Worm (Caenorhabditis elegans) whole organism, L1 larva: ENCODE results near the gene pgp-10.

Source experiments
- C04F5.9 ChIP-seq: sonication (generic microtip); optimal IDR thresholded peaks from 2 replicates; lab custom pipeline; 2016; ENCODE audit warnings: missing genetic modification characterization, missing compliant biosample characterization
- F16B12.6 ChIP-seq: fragments of 150-350 bp; optimal IDR thresholded peaks from 2 replicates; lab custom pipeline; 2014; ENCODE audit warnings: missing biosample characterization, missing genetic modification characterization
- Y116A8C.19 ChIP-seq: sonication (generic microtip); optimal IDR thresholded peaks from 2 replicates; lab custom pipeline; 2016; ENCODE audit warnings: missing compliant biosample characterization, missing genetic modification characterization, borderline replicate concordance
- ama-1 ChIP-seq: fragments of 150-350 bp; optimal IDR thresholded peaks from 2 replicates; lab custom pipeline; 2014
- blmp-1 ChIP-seq: fragments of 150-350 bp; optimal IDR thresholded peaks from 2 replicates; lab custom pipeline; 2014; ENCODE audit warnings: missing biosample characterization, missing genetic modification characterization
- ceh-82 ChIP-seq, 3 experiments: fragments of 150-350 bp in 1 of 3; sonication (generic microtip) in 2 of 3; optimal IDR thresholded peaks; 2 replicates each; lab custom pipeline; 2014 to 2017; ENCODE audit warnings: missing biosample characterization in 3 of 3, missing genetic modification characterization in 3 of 3
- ceh-88 ChIP-seq: fragments of 200-800 bp; sonication (Bioruptor generic); IDR thresholded peaks from 2 replicates; pipeline ENCODE4 v1.3.6; 2022; ENCODE audit warnings: missing genetic modification characterization, missing compliant biosample characterization
- ces-1 ChIP-seq: fragments of 150-350 bp; optimal IDR thresholded peaks from 2 replicates; lab custom pipeline; 2014; ENCODE audit warnings: missing biosample characterization, missing genetic modification reagents, missing genetic modification characterization
- dsc-1 ChIP-seq: sonication (generic microtip); optimal IDR thresholded peaks from 2 replicates; lab custom pipeline; 2016; ENCODE audit warnings: mild to moderate bottlenecking, missing genetic modification characterization, missing compliant biosample characterization
- efl-1 ChIP-seq, 4 experiments: fragments of 150-350 bp; optimal IDR thresholded peaks in 3 of 4; peaks in 1 of 4; 1 replicate in 1 of 4; 2 replicates in 3 of 4; lab custom pipeline; 2014; ENCODE audit warnings: missing biosample characterization in 2 of 4, missing genetic modification characterization in 2 of 4, missing genetic modification reagents in 2 of 4
- efl-3 ChIP-seq: fragments of 200-800 bp; sonication (Bioruptor generic); optimal IDR thresholded peaks from 2 replicates; lab custom pipeline; 2018; ENCODE audit warnings: mild to moderate bottlenecking, missing genetic modification characterization, missing compliant biosample characterization
- egl-13 ChIP-seq: sonication (generic microtip); optimal IDR thresholded peaks from 2 replicates; lab custom pipeline; 2016; ENCODE audit warnings: missing genotype, missing genetic modification reagents, missing genetic modification characterization, missing compliant biosample characterization
- egl-27 ChIP-seq, 2 experiments: fragments of 150-350 bp in 1 of 2; sonication (generic microtip); optimal IDR thresholded peaks; 3 replicates each; lab custom pipeline; 2017 to 2018; ENCODE audit warnings: missing biosample characterization in 2 of 2, missing genetic modification characterization in 2 of 2, missing genetic modification reagents in 2 of 2
- elt-3 ChIP-seq, 6 experiments: fragments of 150-350 bp in 1 of 6; sonication (generic microtip); optimal IDR thresholded peaks; 2 replicates each; lab custom pipeline; 2017 to 2018; ENCODE audit warnings: missing biosample characterization in 6 of 6, missing genetic modification characterization in 6 of 6, inconsistent platforms in 1 of 6
- ets-5 ChIP-seq: fragments of 200-800 bp; sonication (Bioruptor generic); IDR thresholded peaks from 2 replicates; pipeline ENCODE4 v1.3.6; 2022; ENCODE audit warnings: missing genetic modification characterization, missing compliant biosample characterization
- grh-1 ChIP-seq: fragments of 200-800 bp; sonication (Bioruptor generic); IDR thresholded peaks from 2 replicates; pipeline ENCODE4 v1.3.6; 2022; ENCODE audit warnings: missing genetic modification reagents, missing genetic modification characterization, missing compliant biosample characterization
- hlh-4 ChIP-seq: sonication (generic microtip); optimal IDR thresholded peaks from 2 replicates; lab custom pipeline; 2016; ENCODE audit warnings: mild to moderate bottlenecking, missing genetic modification characterization, missing compliant biosample characterization
- hpl-2 ChIP-seq: fragments of 150-350 bp; optimal IDR thresholded peaks from 2 replicates; lab custom pipeline; 2014; ENCODE audit warnings: missing biosample characterization, missing genetic modification reagents, missing genetic modification characterization
- lin-13 ChIP-seq: fragments of 150-350 bp; optimal IDR thresholded peaks from 2 replicates; lab custom pipeline; 2014; ENCODE audit warnings: missing biosample characterization, missing genetic modification reagents, missing genetic modification characterization
- lin-14 ChIP-seq: fragments of 200-800 bp; sonication (Bioruptor generic); optimal IDR thresholded peaks from 2 replicates; lab custom pipeline; 2018; ENCODE audit warnings: mild to moderate bottlenecking, missing genetic modification characterization, moderate library complexity, missing compliant biosample characterization
- lin-15B ChIP-seq: fragments of 150-350 bp; sonication (generic microtip); optimal IDR thresholded peaks from 3 replicates; lab custom pipeline; 2014; ENCODE audit warnings: missing biosample characterization, missing genetic modification characterization
- lin-35 ChIP-seq, 2 experiments: fragments of 150-350 bp; optimal IDR thresholded peaks; 2 replicates each; lab custom pipeline; 2014; ENCODE audit warnings: missing biosample characterization in 2 of 2, missing genetic modification characterization in 2 of 2, missing genetic modification reagents in 2 of 2
- lin-39 ChIP-seq: fragments of 150-350 bp; optimal IDR thresholded peaks from 2 replicates; lab custom pipeline; 2014; ENCODE audit warnings: missing biosample characterization, missing genetic modification reagents, missing genetic modification characterization
- lir-3 ChIP-seq: sonication (generic microtip); optimal IDR thresholded peaks from 2 replicates; lab custom pipeline; 2016; ENCODE audit warnings: mild to moderate bottlenecking, missing genetic modification characterization, moderate library complexity, missing compliant biosample characterization; ENCODE audit not compliant: poor library complexity
- lsy-2 ChIP-seq, 2 experiments: fragments of 150-350 bp; optimal IDR thresholded peaks; 2 replicates each; lab custom pipeline; 2014; ENCODE audit warnings: missing biosample characterization in 2 of 2, missing genetic modification characterization in 2 of 2
- mdl-1 ChIP-seq, 2 experiments: fragments of 150-350 bp; optimal IDR thresholded peaks; 2 replicates each; lab custom pipeline; 2014 to 2017; ENCODE audit warnings: missing biosample characterization in 2 of 2, missing genetic modification characterization in 2 of 2, inconsistent platforms in 1 of 2
- mef-2 ChIP-seq: fragments of 150-350 bp; optimal IDR thresholded peaks from 2 replicates; lab custom pipeline; 2014; ENCODE audit warnings: missing biosample characterization, missing genetic modification characterization
- mep-1 ChIP-seq: fragments of 150-350 bp; optimal IDR thresholded peaks from 2 replicates; lab custom pipeline; 2014; ENCODE audit warnings: missing biosample characterization, missing genetic modification characterization
- nhr-11 ChIP-seq: fragments of 150-350 bp; optimal IDR thresholded peaks from 2 replicates; lab custom pipeline; 2014; ENCODE audit warnings: missing biosample characterization, missing genetic modification characterization
- nhr-12 ChIP-seq: sonication (generic microtip); optimal IDR thresholded peaks from 2 replicates; lab custom pipeline; 2017; ENCODE audit warnings: missing biosample characterization, missing genetic modification characterization
- nhr-19 ChIP-seq: fragments of 200-800 bp; sonication (Bioruptor generic); conservative IDR thresholded peaks from 2 replicates; pipeline ENCODE4 v1.3.6; 2022; ENCODE audit warnings: missing genetic modification characterization, missing compliant biosample characterization
- nhr-28 ChIP-seq: fragments of 150-350 bp; optimal IDR thresholded peaks from 2 replicates; lab custom pipeline; 2014; ENCODE audit warnings: missing biosample characterization, missing genetic modification characterization
- nhr-71 ChIP-seq: sonication (generic microtip); optimal IDR thresholded peaks from 2 replicates; lab custom pipeline; 2016; ENCODE audit warnings: mild to moderate bottlenecking, missing genetic modification characterization, moderate library complexity, missing compliant biosample characterization
- nhr-76 ChIP-seq: sonication (generic microtip); optimal IDR thresholded peaks from 2 replicates; lab custom pipeline; 2017; ENCODE audit warnings: missing biosample characterization, missing genetic modification characterization
- nhr-77 ChIP-seq: fragments of 150-350 bp; optimal IDR thresholded peaks from 2 replicates; lab custom pipeline; 2014; ENCODE audit warnings: missing biosample characterization, missing genetic modification characterization
- nhr-85 ChIP-seq: sonication (generic microtip); peaks from one replicate; lab custom pipeline; 2016; ENCODE audit warnings: missing genetic modification characterization, inconsistent platforms, missing compliant biosample characterization
- pqm-1 ChIP-seq: sonication (generic microtip); optimal IDR thresholded peaks from 3 replicates; lab custom pipeline; 2017; ENCODE audit warnings: missing biosample characterization, missing genetic modification characterization
- skn-1 ChIP-seq: fragments of 150-350 bp; optimal IDR thresholded peaks from 2 replicates; lab custom pipeline; 2014; ENCODE audit warnings: missing biosample characterization, missing genetic modification characterization
- snu-23 ChIP-seq: sonication (generic microtip); optimal IDR thresholded peaks from 2 replicates; lab custom pipeline; 2016; ENCODE audit warnings: missing genetic modification characterization, missing compliant biosample characterization
- sox-4 ChIP-seq: sonication (generic microtip); optimal IDR thresholded peaks from 2 replicates; lab custom pipeline; 2016; ENCODE audit warnings: missing genetic modification characterization, missing compliant biosample characterization
- ztf-4 ChIP-seq: fragments of 150-350 bp; optimal IDR thresholded peaks from 2 replicates; lab custom pipeline; 2014; ENCODE audit warnings: missing biosample characterization, missing genetic modification characterization

Gene pgp-10

DNA sequence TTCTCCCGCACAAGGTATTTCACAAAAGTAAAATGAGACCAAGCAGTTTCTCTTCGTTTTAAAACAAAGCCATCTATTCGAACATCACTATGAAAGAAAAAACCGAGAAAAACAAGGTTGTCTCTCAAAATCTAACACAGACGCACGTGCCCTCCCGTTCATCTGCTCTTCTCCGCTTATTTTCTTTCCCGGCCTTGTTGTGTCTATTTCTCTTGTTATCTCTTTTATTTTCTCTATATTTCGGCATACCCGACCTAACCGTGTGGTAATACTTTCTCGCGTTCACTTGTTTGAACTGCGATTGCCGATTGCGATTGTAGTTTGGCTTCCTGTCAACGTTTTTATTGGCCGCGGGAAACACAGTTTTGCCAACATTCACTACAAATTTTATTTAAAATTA, 29.4 kb upstream of the pgp-10 start:
- TF ChIP-seq ces-1 (GFP tag; lab: Kevin White, UChicago) (no peak), lin-35 (GFP tag; optimal IDR thresholded peaks at IDR 0.05; lab: Kevin White, UChicago) (peak in 1 of 2 experiments; percentile 24), egl-27 (tag; optimal IDR thresholded peaks at IDR 0.05; lab: Kevin White, UChicago) (no peak), skn-1 (tag; lab: Kevin White, UChicago) (peak; percentile 14), snu-23 (GFP tag; lab: Kevin White, UChicago) (peak; percentile 11), nhr-71 (tag; lab: Kevin White, UChicago) (peak; percentile 11), nhr-85 (no peak), blmp-1 (tag; lab: Kevin White, UChicago) (peak; percentile 86), lsy-2 (tag; optimal IDR thresholded peaks at IDR 0.05; lab: Kevin White, UChicago) (peak in 1 of 2 experiments; percentile 5), ceh-88 (no peak), lir-3 (no peak), nhr-77 (tag; lab: Kevin White, UChicago) (no peak), nhr-12 (tag; lab: Kevin White, UChicago) (no peak), lin-39 (no peak), ets-5 (no peak), C04F5.9 (tag; lab: Kevin White, UChicago) (no peak), lin-13 (no peak), mdl-1 (tag; optimal IDR thresholded peaks at IDR 0.05; lab: Kevin White, UChicago) (peak in 1 of 2 experiments; percentile 77), sox-4 (tag; lab: Kevin White, UChicago) (no peak), elt-3 (tag; optimal IDR thresholded peaks at IDR 0.05; lab: Kevin White, UChicago) (peak in 1 of 6 experiments; percentile 11), dsc-1 (no peak), lin-15B (no peak), hlh-4 (tag; lab: Kevin White, UChicago) (no peak), nhr-11 (tag; lab: Kevin White, UChicago) (no peak), efl-3 (GFP tag; lab: Kevin White, UChicago) (no peak), lin-14 (GFP tag; lab: Kevin White, UChicago) (peak; percentile 85), efl-1 (optimal IDR thresholded peaks at IDR 0.05; lab: Kevin White, UChicago) (no peak), efl-1 (GFP tag; optimal IDR thresholded peaks at IDR 0.05 in 1 of 2; lab: Kevin White, UChicago) (peak in 1 of 2 experiments; percentile 49), ceh-82 (tag; optimal IDR thresholded peaks at IDR 0.05; lab: Kevin White, UChicago) (no peak), mep-1 (tag; lab: Kevin White, UChicago) (peak; percentile 17), nhr-19 (no peak), nhr-28 (tag; lab: Kevin White, UChicago) (no peak), ztf-4 (tag; lab: Kevin White, UChicago) (no peak)

- no peak for TF ChIP-seq egl-13 (tag; lab: Kevin White, UChicago)
- TF ChIP-seq blmp-1 (tag; lab: Kevin White, UChicago), result no peak
- no peak for TF ChIP-seq F16B12.6
- no peak for TF ChIP-seq lir-3
- TF ChIP-seq pqm-1, result no peak
- no peak for TF ChIP-seq lin-13
- TF ChIP-seq efl-1 (optimal IDR thresholded peaks at IDR 0.05; lab: Kevin White, UChicago), result no peak
- TF ChIP-seq efl-1 (GFP tag; optimal IDR thresholded peaks at IDR 0.05 in 1 of 2; lab: Kevin White, UChicago), result no peak
- no peak for TF ChIP-seq Y116A8C.19 (tag; lab: Kevin White, UChicago)
- TF ChIP-seq hpl-2 (GFP tag; lab: Kevin White, UChicago), result no peak
- TF ChIP-seq snu-23 (GFP tag; lab: Kevin White, UChicago), result no peak
- no peak for TF ChIP-seq nhr-76 (tag; lab: Kevin White, UChicago)
- TF ChIP-seq ceh-82 (tag; optimal IDR thresholded peaks at IDR 0.05; lab: Kevin White, UChicago), result no peak
- no peak for TF ChIP-seq lsy-2 (tag; optimal IDR thresholded peaks at IDR 0.05; lab: Kevin White, UChicago)
- no peak for TF ChIP-seq grh-1 (GFP tag; lab: Robert Waterston, UW)
- TF ChIP-seq mef-2 (tag; lab: Kevin White, UChicago), result no peak
- no peak for TF ChIP-seq ama-1 (lab: Kevin White, UChicago)
- no peak for TF ChIP-seq ceh-88
These were observed 27.6 kb upstream of the pgp-10 start for ce11 chrX:7131206-7131605.
